In genomic region chrIII:5763988-5764387, ce11 we compare ENCODE assay signal across 1 worm cellular context.
TF ChIP-seq lines count a peak whose summit lies in the region.

No protein-coding gene starts in this region.

TF ChIP-seq in whole organism, L1 larva, 84 proteins besides CTCF, POLR2A, EP300 and RAD21 (continued from another document):
- TF ChIP-seq ztf-4 (tag; optimal IDR thresholded peaks at IDR 0.05; lab: Kevin White, UChicago) (peak; percentile 46), sup-37 (GFP tag; optimal IDR thresholded peaks at IDR 0.05; lab: Kevin White, UChicago) (no peak), fos-1 (tag; optimal IDR thresholded peaks at IDR 0.05; lab: Kevin White, UChicago) (no peak), zip-4 (GFP tag; optimal IDR thresholded peaks at IDR 0.05; lab: Kevin White, UChicago) (no peak), dsc-1 (tag; optimal IDR thresholded peaks at IDR 0.05; lab: Kevin White, UChicago) (peak; percentile 43), ama-1 (optimal IDR thresholded peaks at IDR 0.05; lab: Kevin White, UChicago) (no peak), grh-1 (GFP tag; IDR thresholded peaks at IDR 0.05; lab: Robert Waterston, UW) (no peak), vab-15 (tag; optimal IDR thresholded peaks at IDR 0.05; lab: Kevin White, UChicago) (no peak), sptf-1 (tag; optimal IDR thresholded peaks at IDR 0.05; lab: Kevin White, UChicago) (no peak), lin-15B (tag; optimal IDR thresholded peaks at IDR 0.05; lab: Kevin White, UChicago) (no peak), nhr-71 (tag; optimal IDR thresholded peaks at IDR 0.05; lab: Kevin White, UChicago) (peak; percentile 51), jun-1 (tag; optimal IDR thresholded peaks at IDR 0.05; lab: Kevin White, UChicago) (no peak), efl-3 (GFP tag; optimal IDR thresholded peaks at IDR 0.05; lab: Kevin White, UChicago) (no peak), nhr-90 (tag; optimal IDR thresholded peaks at IDR 0.05; lab: Kevin White, UChicago; ENCODE audit: poor library complexity) (no peak)
